Worm (Caenorhabditis elegans) whole organism, L4/young adult: ENCODE data around the gene K07G6.1.

Experiments
- W03F9.2 ChIP-seq: fragments of 150-350 bp; optimal IDR thresholded peaks from 2 replicates; lab custom pipeline; 2014; ENCODE audit warnings: missing biosample characterization, missing genetic modification characterization
- dao-5 ChIP-seq: sonication (generic microtip); optimal IDR thresholded peaks from 2 replicates; lab custom pipeline; 2016; ENCODE audit warnings: missing genotype, missing genetic modification characterization, moderate library complexity, missing compliant biosample characterization
- him-1 ChIP-seq: sonication (generic microtip); optimal IDR thresholded peaks from 2 replicates; lab custom pipeline; 2016; ENCODE audit warnings: missing genotype, missing genetic modification reagents, missing genetic modification characterization, missing compliant biosample characterization

ce11 chrII:1731932-1732331, 9.4 kb upstream of the K07G6.1 start, which contains the start of gene ceh-82:
- TF ChIP-seq W03F9.2 (tag; lab: Kevin White, UChicago) (no peak), him-1 (tag; lab: Kevin White, UChicago) (no peak), dao-5 (tag; lab: Kevin White, UChicago) (no peak)
